Worm (Caenorhabditis elegans) whole organism, mixed stage, embryonic: ENCODE data around the gene hsb-1.
A peak's percentile ranks its signal among the peaks of the same experiment; 100 is the strongest.

Source experiments
- ces-1 ChIP-seq: fragments of 150-350 bp; optimal IDR thresholded peaks from 2 replicates; lab custom pipeline; 2014; ENCODE audit warnings: missing biosample characterization, missing genetic modification reagents, missing genetic modification characterization
- drap-1 ChIP-seq: fragments of 200-800 bp; sonication (Bioruptor generic); optimal IDR thresholded peaks from 3 replicates; lab custom pipeline; 2018; ENCODE audit warnings: mild to moderate bottlenecking, missing genetic modification characterization, missing compliant biosample characterization
- elt-1 ChIP-seq: sonication (generic microtip); optimal IDR thresholded peaks from 2 replicates; lab custom pipeline; 2017; ENCODE audit warnings: missing genetic modification characterization, mild to moderate bottlenecking, missing compliant biosample characterization, antibody characterized with exemption, moderate library complexity, borderline replicate concordance; ENCODE audit not compliant: insufficient read depth
- flh-1 ChIP-seq: fragments of 200-800 bp; sonication (Bioruptor generic); optimal IDR thresholded peaks from 2 replicates; lab custom pipeline; 2018; ENCODE audit warnings: mild to moderate bottlenecking, missing genetic modification characterization, moderate library complexity, missing compliant biosample characterization
- nhr-12 ChIP-seq: fragments of 150-350 bp; optimal IDR thresholded peaks from 2 replicates; lab custom pipeline; 2014; ENCODE audit warnings: missing biosample characterization, missing genetic modification characterization
- nhr-28 ChIP-seq: fragments of 150-350 bp; optimal IDR thresholded peaks from 2 replicates; lab custom pipeline; 2014; ENCODE audit warnings: missing biosample characterization, missing genetic modification characterization
- nhr-76 ChIP-seq: sonication (generic microtip); optimal IDR thresholded peaks from 2 replicates; lab custom pipeline; 2017; ENCODE audit warnings: missing biosample characterization, missing genetic modification characterization
- pha-4 ChIP-seq: fragments of 150-350 bp; optimal IDR thresholded peaks from 2 replicates; lab custom pipeline; 2018; ENCODE audit warnings: missing biosample characterization, missing genetic modification reagents, missing genetic modification characterization
- snpc-4 ChIP-seq: fragments of 150-350 bp; optimal IDR thresholded peaks from 2 replicates; lab custom pipeline; 2014; ENCODE audit warnings: missing biosample characterization, missing genetic modification characterization
- sptf-1 ChIP-seq: sonication (generic microtip); optimal IDR thresholded peaks from 2 replicates; lab custom pipeline; 2017; ENCODE audit warnings: mild to moderate bottlenecking, missing genetic modification characterization, moderate library complexity, missing compliant biosample characterization
- unc-62 ChIP-seq: fragments of 150-350 bp; optimal IDR thresholded peaks from 2 replicates; lab custom pipeline; 2014; ENCODE audit warnings: missing biosample characterization, missing genetic modification reagents, missing genetic modification characterization
- ztf-11 ChIP-seq: fragments of 150-350 bp; optimal IDR thresholded peaks from 2 replicates; lab custom pipeline; 2014; ENCODE audit warnings: missing biosample characterization, missing genetic modification characterization

ce11 chrIV:12565933-12566540 is 989 bp downstream of the hsb-1 start, which contains the start of gene eak-7:
- TF ChIP-seq sptf-1 (no peak), drap-1 (GFP tag; lab: Kevin White, UChicago) (no peak), pha-4 (no peak), snpc-4 (tag; lab: Kevin White, UChicago) (no peak), nhr-28 (tag; lab: Kevin White, UChicago) (no peak), flh-1 (no peak), ztf-11 (tag; lab: Kevin White, UChicago) (no peak), nhr-76 (no peak), elt-1 (tag; lab: Kevin White, UChicago) (no peak), nhr-12 (tag; lab: Kevin White, UChicago) (no peak), ces-1 (GFP tag; lab: Kevin White, UChicago) (peak; percentile 61), unc-62 (GFP tag; lab: Kevin White, UChicago) (no peak)
